Worm (Caenorhabditis elegans) whole organism, L4 larva: ENCODE results near the gene pfs-2.

ENCODE experiments used
- F37D6.2 ChIP-seq: sonication (generic microtip); optimal IDR thresholded peaks from 2 replicates; lab custom pipeline; 2016; ENCODE audit warnings: mild to moderate bottlenecking, missing genetic modification characterization, missing compliant biosample characterization
- F44E2.7 ChIP-seq: fragments of 200-800 bp; sonication (Bioruptor generic); IDR thresholded peaks from 2 replicates; pipeline ENCODE4 v2.1.2; 2022; ENCODE audit warnings: missing genetic modification characterization, missing compliant biosample characterization
- T20F7.1 ChIP-seq: fragments of 200-800 bp; sonication (Bioruptor generic); optimal IDR thresholded peaks from 2 replicates; lab custom pipeline; 2018; ENCODE audit warnings: mild to moderate bottlenecking, missing genetic modification characterization, missing compliant biosample characterization
- T26A8.4 ChIP-seq: fragments of 200-800 bp; sonication (Bioruptor generic); IDR thresholded peaks from 2 replicates; pipeline ENCODE4 v1.3.6; 2022; ENCODE audit warnings: missing genetic modification characterization, missing compliant biosample characterization
- aha-1 ChIP-seq: fragments of 150-350 bp; peaks from one replicate; lab custom pipeline; 2014; ENCODE audit warnings: missing biosample characterization, missing genetic modification characterization
- arid-1 ChIP-seq: fragments of 200-800 bp; sonication (Bioruptor generic); conservative IDR thresholded peaks from 2 replicates; pipeline ENCODE4 v1.3.6; 2022; ENCODE audit warnings: missing genetic modification reagents, missing genetic modification characterization, missing compliant biosample characterization
- attf-4 ChIP-seq: sonication (generic microtip); optimal IDR thresholded peaks from 3 replicates; lab custom pipeline; 2017; ENCODE audit warnings: missing biosample characterization, missing genetic modification characterization
- ceh-82 ChIP-seq: sonication (generic microtip); optimal IDR thresholded peaks from 2 replicates; lab custom pipeline; 2017; ENCODE audit warnings: missing biosample characterization, missing genetic modification characterization
- ces-1 ChIP-seq: fragments of 150-350 bp; sonication (generic microtip); optimal IDR thresholded peaks from 4 replicates; lab custom pipeline; 2014; ENCODE audit warnings: missing biosample characterization, missing genetic modification reagents, missing genetic modification characterization
- ctbp-1 ChIP-seq: fragments of 200-800 bp; sonication (Bioruptor generic); IDR thresholded peaks from 2 replicates; pipeline ENCODE4 v1.3.6; 2022; ENCODE audit warnings: missing genetic modification reagents, missing genetic modification characterization, missing compliant biosample characterization
- daf-16 ChIP-seq, 3 experiments: sonication (generic microtip); optimal IDR thresholded peaks; 2 replicates each; lab custom pipeline; 2016 to 2017; ENCODE audit warnings: missing genetic modification characterization in 3 of 3, missing genetic modification reagents in 3 of 3, mild to moderate bottlenecking in 2 of 3, missing compliant biosample characterization in 2 of 3, missing biosample characterization in 1 of 3, moderate library complexity in 1 of 3
- daf-8 ChIP-seq: fragments of 200-800 bp; sonication (Bioruptor generic); IDR thresholded peaks from 2 replicates; pipeline ENCODE4 v1.3.6; 2022; ENCODE audit warnings: missing genetic modification characterization, missing compliant biosample characterization
- dmd-6 ChIP-seq: fragments of 200-800 bp; sonication (Bioruptor generic); IDR thresholded peaks from 2 replicates; pipeline ENCODE4 v1.3.6; 2022; ENCODE audit warnings: missing genetic modification reagents, missing genetic modification characterization, missing compliant biosample characterization
- dpl-1 ChIP-seq: fragments of 150-350 bp; optimal IDR thresholded peaks from 2 replicates; lab custom pipeline; 2014; ENCODE audit warnings: missing biosample characterization, missing genetic modification reagents, missing genetic modification characterization
- duxl-1 ChIP-seq: sonication (generic microtip); optimal IDR thresholded peaks from 2 replicates; lab custom pipeline; 2016; ENCODE audit warnings: mild to moderate bottlenecking, missing genetic modification characterization, moderate library complexity, missing compliant biosample characterization; ENCODE audit not compliant: poor library complexity
- dve-1 ChIP-seq: sonication (generic microtip); optimal IDR thresholded peaks from 2 replicates; lab custom pipeline; 2017; ENCODE audit warnings: antibody characterized with exemption, mild to moderate bottlenecking, missing genetic modification characterization, missing compliant biosample characterization; ENCODE audit not compliant: insufficient read depth
- egl-43 ChIP-seq: fragments of 200-800 bp; sonication (Bioruptor generic); IDR thresholded peaks from 2 replicates; pipeline ENCODE4 v1.3.6; 2022; ENCODE audit warnings: missing genetic modification reagents, missing genetic modification characterization, missing compliant biosample characterization
- fkh-10 ChIP-seq: fragments of 150-350 bp; optimal IDR thresholded peaks from 2 replicates; lab custom pipeline; 2014; ENCODE audit warnings: missing biosample characterization, missing genetic modification reagents, missing genetic modification characterization
- hif-1 ChIP-seq, 2 experiments: sonication (generic microtip); optimal IDR thresholded peaks; 2 replicates each; lab custom pipeline; 2016 to 2017; ENCODE audit warnings: missing compliant biosample characterization in 2 of 2, missing genetic modification characterization in 2 of 2, missing genetic modification reagents in 2 of 2, missing genotype in 2 of 2, mild to moderate bottlenecking in 1 of 2
- hlh-11 ChIP-seq: fragments of 200-800 bp; sonication (Bioruptor generic); optimal IDR thresholded peaks from 2 replicates; lab custom pipeline; 2018; ENCODE audit warnings: mild to moderate bottlenecking, missing genetic modification characterization, missing compliant biosample characterization
- hlh-30 ChIP-seq: sonication (generic microtip); optimal IDR thresholded peaks from 2 replicates; lab custom pipeline; 2017; ENCODE audit warnings: antibody characterized with exemption, mild to moderate bottlenecking, missing genetic modification characterization, missing compliant biosample characterization; ENCODE audit not compliant: insufficient read depth
- hmg-1.1 ChIP-seq: fragments of 200-800 bp; sonication (Bioruptor generic); IDR thresholded peaks from 2 replicates; pipeline ENCODE4 v1.3.6; 2022; ENCODE audit warnings: missing genetic modification reagents, missing genetic modification characterization, missing compliant biosample characterization
- lin-1 ChIP-seq: fragments of 200-800 bp; sonication (Bioruptor generic); IDR thresholded peaks from 2 replicates; pipeline ENCODE4 v1.3.6; 2022; ENCODE audit warnings: missing genetic modification reagents, missing genetic modification characterization, missing compliant biosample characterization
- lin-29 ChIP-seq: fragments of 200-800 bp; sonication (Bioruptor generic); IDR thresholded peaks from 2 replicates; pipeline ENCODE4 v1.3.6; 2022; ENCODE audit warnings: missing genetic modification reagents, missing genetic modification characterization, missing compliant biosample characterization
- lin-39 ChIP-seq: fragments of 150-350 bp; optimal IDR thresholded peaks from 2 replicates; lab custom pipeline; 2014; ENCODE audit warnings: missing biosample characterization, missing genetic modification reagents, missing genetic modification characterization
- lsy-2 ChIP-seq, 2 experiments: fragments of 150-350 bp in 1 of 2; sonication (generic microtip) in 1 of 2; optimal IDR thresholded peaks; 2 replicates each; lab custom pipeline; 2014 to 2017; ENCODE audit warnings: missing biosample characterization in 2 of 2, missing genetic modification characterization in 2 of 2
- mdl-1 ChIP-seq, 2 experiments: fragments of 150-350 bp in 1 of 2; sonication (generic microtip) in 1 of 2; optimal IDR thresholded peaks; 2 replicates each; lab custom pipeline; 2014 to 2017; ENCODE audit warnings: missing biosample characterization in 2 of 2, missing genetic modification characterization in 2 of 2
- mdt-29 ChIP-seq: fragments of 200-800 bp; sonication (Bioruptor generic); IDR thresholded peaks from 2 replicates; pipeline ENCODE4 v1.3.6; 2022; ENCODE audit warnings: missing genetic modification reagents, missing genetic modification characterization, missing compliant biosample characterization
- mxl-2 ChIP-seq: fragments of 200-800 bp; sonication (Bioruptor generic); conservative IDR thresholded peaks from 2 replicates; pipeline ENCODE4 v1.3.6; 2022; ENCODE audit warnings: missing genetic modification reagents, missing genetic modification characterization, missing compliant biosample characterization
- mxl-3 ChIP-seq: fragments of 200-800 bp; sonication (Bioruptor generic); optimal IDR thresholded peaks from 2 replicates; lab custom pipeline; 2018; ENCODE audit warnings: mild to moderate bottlenecking, missing genetic modification characterization, missing compliant biosample characterization
- nhr-10 ChIP-seq: fragments of 150-350 bp; optimal IDR thresholded peaks from 2 replicates; lab custom pipeline; 2014; ENCODE audit warnings: missing biosample characterization, missing genetic modification characterization
- nhr-102 ChIP-seq: sonication (generic microtip); optimal IDR thresholded peaks from 2 replicates; lab custom pipeline; 2016; ENCODE audit warnings: mild to moderate bottlenecking, missing genetic modification characterization, moderate library complexity, missing compliant biosample characterization
- nhr-11 ChIP-seq: fragments of 150-350 bp; optimal IDR thresholded peaks from 2 replicates; lab custom pipeline; 2014; ENCODE audit warnings: missing biosample characterization, missing genetic modification characterization
- nhr-111 ChIP-seq: fragments of 200-800 bp; sonication (Bioruptor generic); optimal IDR thresholded peaks from 2 replicates; lab custom pipeline; 2018; ENCODE audit warnings: mild to moderate bottlenecking, missing genetic modification characterization, missing compliant biosample characterization
- nhr-28 ChIP-seq: fragments of 150-350 bp; optimal IDR thresholded peaks from 2 replicates; lab custom pipeline; 2014; ENCODE audit warnings: missing biosample characterization, missing genetic modification characterization
- nhr-76 ChIP-seq: fragments of 150-350 bp; optimal IDR thresholded peaks from 2 replicates; lab custom pipeline; 2014; ENCODE audit warnings: missing biosample characterization, missing genetic modification characterization
- pha-4 ChIP-seq, 2 experiments: fragments of 150-350 bp in 1 of 2; fragments of 200-800 bp in 1 of 2; sonication (Bioruptor generic) in 1 of 2; IDR thresholded peaks in 1 of 2; optimal IDR thresholded peaks in 1 of 2; 2 replicates each; pipeline versions ENCODE4 v1.3.6 to Lab custom; 2014 to 2022; ENCODE audit warnings: missing genetic modification characterization in 2 of 2, missing genetic modification reagents in 2 of 2, missing biosample characterization in 1 of 2, missing compliant biosample characterization in 1 of 2
- pqm-1 ChIP-seq: sonication (generic microtip); optimal IDR thresholded peaks from 2 replicates; lab custom pipeline; 2017; ENCODE audit warnings: missing biosample characterization, missing genetic modification characterization
- rbr-2 ChIP-seq: sonication (generic microtip); optimal IDR thresholded peaks from 2 replicates; lab custom pipeline; 2016; ENCODE audit warnings: missing genotype, missing genetic modification characterization, missing compliant biosample characterization
- saeg-2 ChIP-seq: fragments of 200-800 bp; sonication (Bioruptor generic); IDR thresholded peaks from 2 replicates; pipeline ENCODE4 v1.3.6; 2022; ENCODE audit warnings: missing genetic modification reagents, missing genetic modification characterization, missing compliant biosample characterization
- tra-1 ChIP-seq: fragments of 200-800 bp; sonication (Bioruptor generic); IDR thresholded peaks from 2 replicates; pipeline ENCODE4 v1.3.6; 2022; ENCODE audit warnings: missing genetic modification reagents, missing genetic modification characterization, missing compliant biosample characterization
- unc-130 ChIP-seq: sonication (generic microtip); optimal IDR thresholded peaks from 2 replicates; lab custom pipeline; 2016; ENCODE audit warnings: missing genetic modification reagents, missing genetic modification characterization, missing compliant biosample characterization
- zag-1 ChIP-seq: fragments of 150-350 bp; optimal IDR thresholded peaks from 2 replicates; lab custom pipeline; 2014; ENCODE audit warnings: missing biosample characterization, missing genetic modification characterization
- zip-11 ChIP-seq: fragments of 200-800 bp; sonication (Bioruptor generic); IDR thresholded peaks from 2 replicates; pipeline ENCODE4 v1.3.6; 2022; ENCODE audit warnings: missing genetic modification characterization, missing compliant biosample characterization
- zip-2 ChIP-seq: fragments of 150-350 bp; optimal IDR thresholded peaks from 2 replicates; lab custom pipeline; 2014; ENCODE audit warnings: missing biosample characterization, missing genetic modification characterization
- ztf-7 ChIP-seq: fragments of 150-350 bp; optimal IDR thresholded peaks from 2 replicates; lab custom pipeline; 2014; ENCODE audit warnings: missing biosample characterization, missing genetic modification characterization

Gene pfs-2

ce11 chrII:14383644-14384043 lies 25.5 kb downstream of the pfs-2 start, which contains the start of gene mes-2 (continued):
- peak in 1 of 2 experiments; percentile 8 for TF ChIP-seq daf-16 (GFP tag; optimal IDR thresholded peaks at IDR 0.05; lab: Kevin White, UChicago)
- peak; percentile 64 for TF ChIP-seq daf-16 (tag; optimal IDR thresholded peaks at IDR 0.05; lab: Kevin White, UChicago)
- TF ChIP-seq zag-1 (tag; lab: Kevin White, UChicago), result no peak
- peak; percentile 33 for TF ChIP-seq nhr-11 (tag; lab: Kevin White, UChicago)
- TF ChIP-seq mdl-1 (tag; optimal IDR thresholded peaks at IDR 0.05; lab: Kevin White, UChicago), result peak in 1 of 2 experiments; percentile 24
- no peak for TF ChIP-seq egl-43 (GFP tag; lab: Robert Waterston, UW)
- no peak for TF ChIP-seq nhr-10 (tag; lab: Kevin White, UChicago)
- TF ChIP-seq pha-4 (GFP tag; IDR thresholded peaks at IDR 0.05; lab: Robert Waterston, UW), result 0 out of 2 replicates have a peak, but pooled peaks have one; percentile 44
- peak; percentile 31 for TF ChIP-seq pha-4 (tag; optimal IDR thresholded peaks at IDR 0.05; lab: Kevin White, UChicago)
- peak; percentile 28 for TF ChIP-seq zip-2 (tag; lab: Kevin White, UChicago)
- TF ChIP-seq dmd-6 (GFP tag; lab: Robert Waterston, UW), result peak; percentile 34
- no peak for TF ChIP-seq mxl-2 (GFP tag; lab: Robert Waterston, UW)
- peak; percentile 62 for TF ChIP-seq hlh-30 (tag; lab: Kevin White, UChicago)
- TF ChIP-seq nhr-111, result no peak
- TF ChIP-seq hlh-11 (tag; lab: Kevin White, UChicago), result peak; percentile 49
- no peak for TF ChIP-seq F37D6.2 (tag; lab: Kevin White, UChicago)
- TF ChIP-seq F44E2.7, result no peak
- peak; percentile 28 for TF ChIP-seq nhr-28
- TF ChIP-seq dpl-1 (GFP tag; lab: Kevin White, UChicago), result peak; percentile 97
- TF ChIP-seq ceh-82 (tag; lab: Kevin White, UChicago), result no peak
- no peak for TF ChIP-seq daf-8 (GFP tag; lab: Robert Waterston, UW)
- peak; percentile 16 for TF ChIP-seq unc-130
- TF ChIP-seq lsy-2 (tag; optimal IDR thresholded peaks at IDR 0.05; lab: Kevin White, UChicago), result peak; percentile 41 to 91
- no peak for TF ChIP-seq attf-4
- peak; percentile 45; the same call in 1 of the 2 replicates for TF ChIP-seq T26A8.4 (GFP tag; lab: Robert Waterston, UW)
- 0 out of 2 replicates have a peak, but pooled peaks have one; percentile 19 for TF ChIP-seq arid-1
- TF ChIP-seq fkh-10, result peak; percentile 6
- TF ChIP-seq hmg-1.1 (GFP tag; lab: Robert Waterston, UW), result peak; percentile 71
- no peak for TF ChIP-seq mxl-3 (GFP tag; lab: Kevin White, UChicago)
- TF ChIP-seq rbr-2 (tag; lab: Kevin White, UChicago), result peak; percentile 63
- no peak for TF ChIP-seq dve-1 (tag; lab: Kevin White, UChicago)
- peak in 1 of 2 experiments; percentile 46 for TF ChIP-seq hif-1 (tag; optimal IDR thresholded peaks at IDR 0.05; lab: Kevin White, UChicago)

ce11 chrII:14388213-14388612 lies 30.0 kb downstream of the pfs-2 start, which contains the start of gene F26H11.8:
TSS of gene F26H11.8 (plus strand) at chrII:14388513.
- TF ChIP-seq tra-1 (GFP tag; lab: Robert Waterston, UW) (no peak), ztf-7 (tag; lab: Kevin White, UChicago) (no peak), nhr-111 (no peak), nhr-76 (tag; lab: Kevin White, UChicago) (no peak), aha-1 (tag; lab: Kevin White, UChicago) (peak; percentile 64)

ce11 chrII:14390036-14390763 lies 32.0 kb downstream of the pfs-2 start, which contains the start of the genes kbp-3 and nurf-1:
TSS of gene kbp-3 (minus strand) at chrII:14390078.
TSS of gene nurf-1 (plus strand) at chrII:14390713.
- TF ChIP-seq T20F7.1 (no peak), saeg-2 (GFP tag; lab: Robert Waterston, UW) (no peak), egl-43 (GFP tag; lab: Robert Waterston, UW) (no peak), nhr-102 (no peak), hmg-1.1 (GFP tag; lab: Robert Waterston, UW) (peak; percentile 44; the same call in 1 of the 2 replicates), ctbp-1 (GFP tag; lab: Robert Waterston, UW) (no peak), mdt-29 (GFP tag; lab: Robert Waterston, UW) (no peak), lin-1 (GFP tag; lab: Robert Waterston, UW) (no peak), T26A8.4 (GFP tag; lab: Robert Waterston, UW) (no peak), lin-29 (GFP tag; lab: Robert Waterston, UW) (no peak), zip-11 (no peak), pqm-1 (tag; lab: Kevin White, UChicago) (no peak), duxl-1 (tag; lab: Kevin White, UChicago) (no peak), ces-1 (no peak), lin-39 (tag; lab: Kevin White, UChicago) (no peak)
